Fruit fly (Drosophila melanogaster): Measurements from ENCODE around the gene Sry-alpha.

Sry-alpha gene

DNA sequence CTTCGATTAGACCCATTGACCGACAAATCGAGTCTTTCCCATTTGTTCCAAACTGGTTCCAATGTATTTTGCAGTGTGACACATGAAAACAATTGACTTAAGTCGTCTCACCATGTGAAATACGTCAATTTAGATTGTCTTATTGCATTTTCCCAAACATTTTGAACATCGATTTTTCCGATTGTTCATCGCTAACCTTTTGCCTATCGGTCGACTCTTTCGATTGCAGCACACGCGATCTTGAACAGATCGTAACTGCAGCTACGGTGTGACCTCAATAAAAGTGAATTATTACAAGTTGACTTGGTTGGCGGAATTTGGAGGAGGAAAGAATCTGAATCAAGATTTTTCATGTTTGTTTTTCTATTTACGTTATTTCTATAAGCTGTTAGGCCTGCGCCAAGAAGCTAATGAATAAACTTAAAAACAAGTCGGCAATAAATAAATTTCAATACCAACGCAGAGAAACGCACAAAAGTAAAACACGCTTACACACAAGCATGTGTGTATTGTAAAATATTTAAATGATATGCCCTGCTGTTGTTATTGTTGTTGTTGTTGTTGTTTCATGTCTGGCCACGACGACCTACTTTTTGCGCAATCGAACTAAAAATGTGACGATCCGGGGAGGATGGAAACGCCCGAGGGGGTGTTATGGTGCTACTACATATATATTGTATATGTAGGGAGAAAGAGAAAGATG, 21.1 kb downstream of the Sry-alpha start:
- no peak for TF ChIP-seq cic (GFP tag; optimal IDR thresholded peaks at IDR 0.05)
- no peak for TF ChIP-seq kay (GFP tag; ENCODE audit: borderline replicate concordance)
- no peak for TF ChIP-seq Clk (GFP tag; optimal IDR thresholded peaks at IDR 0.05)
- no peak for TF ChIP-seq CG7101 (tag; optimal IDR thresholded peaks at IDR 0.05)
- no peak for TF ChIP-seq Crg-1 (GFP tag; optimal IDR thresholded peaks at IDR 0.05)
- no peak for TF ChIP-seq CG12768 (GFP tag; optimal IDR thresholded peaks at IDR 0.05)
- no peak for TF ChIP-seq tj (GFP tag; optimal IDR thresholded peaks at IDR 0.05)
- TF ChIP-seq CG33017 (tag; optimal IDR thresholded peaks at IDR 0.05), result no peak
- no peak for TF ChIP-seq CG1620 (GFP tag; optimal IDR thresholded peaks at IDR 0.05)
- TF ChIP-seq ovo (GFP tag; optimal IDR thresholded peaks at IDR 0.05), result no peak
- TF ChIP-seq CG14711 (tag; optimal IDR thresholded peaks at IDR 0.05), result no peak
- no peak for TF ChIP-seq toe (GFP tag; optimal IDR thresholded peaks at IDR 0.05)
- no peak for TF ChIP-seq CG11617 (GFP tag; optimal IDR thresholded peaks at IDR 0.05)
- TF ChIP-seq pad (GFP tag; optimal IDR thresholded peaks at IDR 0.05), result no peak
- TF ChIP-seq Hr96 (GFP tag; optimal IDR thresholded peaks at IDR 0.05), result no peak
- TF ChIP-seq Mnt (GFP tag; optimal IDR thresholded peaks at IDR 0.05), result no peak
- TF ChIP-seq CG7045 (GFP tag; optimal IDR thresholded peaks at IDR 0.05), result no peak

DNA sequence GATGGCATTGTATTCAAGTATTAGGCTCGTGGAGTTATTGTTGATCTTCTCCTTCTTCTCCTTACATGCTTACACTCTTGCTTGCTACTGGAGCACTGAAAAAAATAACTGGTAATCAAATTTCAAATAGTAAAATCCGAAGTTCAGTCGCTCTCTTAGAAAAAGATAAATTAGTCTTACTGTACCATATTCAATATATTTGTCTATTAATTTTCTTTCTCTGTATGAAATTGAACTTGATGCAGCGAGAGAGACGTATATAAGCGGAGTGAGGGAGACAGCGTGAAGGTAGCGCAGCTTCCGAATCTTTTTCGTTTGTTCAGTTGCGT, 21.6 kb downstream of the Sry-alpha start:
- TF ChIP-seq Mnt (GFP tag; optimal IDR thresholded peaks at IDR 0.05) (peak; percentile 15), CG7101 (tag; optimal IDR thresholded peaks at IDR 0.05) (peak; percentile 56), CG14711 (tag; optimal IDR thresholded peaks at IDR 0.05) (peak; percentile 48), Hr96 (GFP tag; optimal IDR thresholded peaks at IDR 0.05) (no peak), CG12768 (GFP tag; optimal IDR thresholded peaks at IDR 0.05) (peak; percentile 26), ovo (GFP tag; optimal IDR thresholded peaks at IDR 0.05) (no peak), CG1620 (GFP tag; optimal IDR thresholded peaks at IDR 0.05) (no peak), CG33017 (tag; optimal IDR thresholded peaks at IDR 0.05) (peak; percentile 38)

DNA sequence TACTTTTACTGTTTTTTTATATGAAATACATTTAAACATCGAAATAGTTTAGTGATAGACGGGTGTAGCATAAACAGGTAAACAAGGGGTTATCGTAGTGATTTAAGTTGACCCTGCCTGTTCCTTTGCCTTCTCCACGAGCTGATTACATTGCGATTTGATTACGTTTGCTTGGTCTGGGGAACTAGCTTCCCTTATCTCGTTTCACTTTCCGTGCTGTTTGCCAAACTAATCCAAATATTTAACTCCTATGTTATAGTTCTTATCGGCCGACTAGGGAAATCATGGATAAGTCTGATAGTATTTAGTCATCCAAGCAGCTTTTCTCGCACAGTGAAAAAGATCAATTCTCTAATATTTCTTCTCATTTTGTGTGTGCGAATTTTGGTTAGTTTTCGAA, 22.5 kb downstream of the Sry-alpha start:
- TF ChIP-seq CG12768 (GFP tag; optimal IDR thresholded peaks at IDR 0.05), result no peak
- TF ChIP-seq tj (GFP tag; optimal IDR thresholded peaks at IDR 0.05), result no peak
- TF ChIP-seq CG11617 (GFP tag; optimal IDR thresholded peaks at IDR 0.05), result no peak
- TF ChIP-seq kay (GFP tag; ENCODE audit: borderline replicate concordance), result peak; percentile 48
- no peak for TF ChIP-seq bab1 (GFP tag; optimal IDR thresholded peaks at IDR 0.05)
- peak; percentile 35 for TF ChIP-seq cic (GFP tag; optimal IDR thresholded peaks at IDR 0.05)
- peak; percentile 30 for TF ChIP-seq CG7045 (GFP tag; optimal IDR thresholded peaks at IDR 0.05)
- TF ChIP-seq CG5204 (GFP tag; optimal IDR thresholded peaks at IDR 0.05), result no peak

DNA sequence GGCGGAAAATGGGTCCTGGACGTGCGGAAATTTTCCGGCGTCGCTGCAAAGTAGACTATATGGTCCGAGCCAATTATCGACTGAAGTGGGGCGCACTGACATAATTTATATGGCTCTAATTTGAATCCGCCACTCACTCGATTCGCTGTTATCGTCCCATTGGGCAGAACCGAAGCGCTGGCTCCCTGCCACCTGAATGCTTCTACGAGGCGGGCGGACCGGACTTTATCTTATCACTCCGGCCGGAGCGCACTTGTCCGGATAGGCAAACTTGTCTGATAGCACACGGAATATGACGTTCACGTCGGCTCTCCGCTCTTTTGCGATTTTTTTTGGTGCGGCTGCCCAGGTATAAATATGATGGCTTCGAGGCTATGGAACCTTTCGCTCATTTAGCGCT, 23.0 kb downstream of the Sry-alpha start:
- TF ChIP-seq CG7101 (tag; optimal IDR thresholded peaks at IDR 0.05) (no peak), Mnt (GFP tag; optimal IDR thresholded peaks at IDR 0.05) (no peak), tj (GFP tag; optimal IDR thresholded peaks at IDR 0.05) (no peak), bab1 (GFP tag; optimal IDR thresholded peaks at IDR 0.05) (no peak), CG33017 (tag; optimal IDR thresholded peaks at IDR 0.05) (no peak), kay (GFP tag; ENCODE audit: borderline replicate concordance) (no peak), Crg-1 (GFP tag; optimal IDR thresholded peaks at IDR 0.05) (no peak), cic (GFP tag; optimal IDR thresholded peaks at IDR 0.05) (no peak), CG1620 (GFP tag; optimal IDR thresholded peaks at IDR 0.05) (no peak)

DNA sequence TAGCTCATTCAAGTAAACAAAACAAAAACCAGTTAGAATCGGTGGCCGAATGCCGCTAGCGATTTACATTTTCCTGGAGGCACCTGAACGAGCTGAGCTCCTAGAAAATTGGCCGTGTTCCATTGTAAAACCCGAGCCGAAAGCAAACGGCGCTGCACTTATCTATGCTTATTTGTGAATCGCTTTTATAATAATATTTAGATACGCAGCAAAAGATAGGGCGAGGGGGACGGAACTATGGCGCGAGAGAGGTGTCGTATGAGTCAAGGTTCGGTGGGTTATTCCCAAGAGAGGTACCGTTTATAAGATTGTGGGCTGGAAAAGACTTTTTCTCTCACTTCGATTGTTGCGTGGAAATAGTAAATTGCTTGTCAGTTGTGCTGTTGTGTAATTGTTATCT, 24.2 kb downstream of the Sry-alpha start:
- TF ChIP-seq Mnt (GFP tag; optimal IDR thresholded peaks at IDR 0.05) (no peak), ovo (GFP tag; optimal IDR thresholded peaks at IDR 0.05) (no peak), tj (GFP tag; optimal IDR thresholded peaks at IDR 0.05) (no peak), CG14711 (tag; optimal IDR thresholded peaks at IDR 0.05) (no peak), CG33017 (tag; optimal IDR thresholded peaks at IDR 0.05) (no peak), CG7101 (tag; optimal IDR thresholded peaks at IDR 0.05) (no peak), CG7045 (GFP tag; optimal IDR thresholded peaks at IDR 0.05) (no peak), Hr96 (GFP tag; optimal IDR thresholded peaks at IDR 0.05) (no peak), CG12768 (GFP tag; optimal IDR thresholded peaks at IDR 0.05) (no peak), CG1620 (GFP tag; optimal IDR thresholded peaks at IDR 0.05) (no peak), cic (GFP tag; optimal IDR thresholded peaks at IDR 0.05) (no peak), cnc (optimal IDR thresholded peaks at IDR 0.05) (no peak), CG11617 (GFP tag; optimal IDR thresholded peaks at IDR 0.05) (no peak), CG5204 (GFP tag; optimal IDR thresholded peaks at IDR 0.05) (no peak), pad (GFP tag; optimal IDR thresholded peaks at IDR 0.05) (no peak), toe (GFP tag; optimal IDR thresholded peaks at IDR 0.05) (no peak)

DNA sequence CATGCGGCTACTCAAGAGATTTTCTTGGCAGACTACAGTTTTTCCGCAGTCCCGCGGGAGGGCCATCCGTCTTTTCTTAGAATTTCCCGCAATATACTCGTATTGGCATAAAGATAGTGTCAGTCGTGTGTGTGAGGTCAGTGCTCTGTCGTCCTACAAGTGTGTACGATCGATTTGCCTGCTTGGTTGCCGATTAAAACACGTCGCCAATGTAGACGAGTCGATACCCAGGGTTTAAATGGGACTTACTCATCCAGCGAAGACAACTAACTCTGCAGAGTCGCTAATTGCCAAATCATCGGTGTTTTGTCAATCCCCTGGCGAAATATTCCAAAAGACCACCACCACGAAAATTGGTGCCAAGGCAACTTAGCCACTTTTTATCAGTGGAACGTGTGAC, 26.5 kb downstream of the Sry-alpha start:
- no peak for TF ChIP-seq CG7101 (tag; optimal IDR thresholded peaks at IDR 0.05)
- TF ChIP-seq Clk (GFP tag; optimal IDR thresholded peaks at IDR 0.05), result no peak
- TF ChIP-seq CG33017 (tag; optimal IDR thresholded peaks at IDR 0.05), result no peak
- no peak for TF ChIP-seq ovo (GFP tag; optimal IDR thresholded peaks at IDR 0.05)
- TF ChIP-seq bab1 (GFP tag; optimal IDR thresholded peaks at IDR 0.05), result no peak
- TF ChIP-seq CG11617 (GFP tag; optimal IDR thresholded peaks at IDR 0.05), result no peak
- no peak for TF ChIP-seq cic (GFP tag; optimal IDR thresholded peaks at IDR 0.05)
- no peak for TF ChIP-seq CG12768 (GFP tag; optimal IDR thresholded peaks at IDR 0.05)
- no peak for TF ChIP-seq CG5204 (GFP tag; optimal IDR thresholded peaks at IDR 0.05)
- no peak for TF ChIP-seq kay (GFP tag; ENCODE audit: borderline replicate concordance)
- TF ChIP-seq Hr96 (GFP tag; optimal IDR thresholded peaks at IDR 0.05), result no peak
- TF ChIP-seq tj (GFP tag; optimal IDR thresholded peaks at IDR 0.05), result no peak
- TF ChIP-seq CG7045 (GFP tag; optimal IDR thresholded peaks at IDR 0.05), result no peak
- no peak for TF ChIP-seq CG14711 (tag; optimal IDR thresholded peaks at IDR 0.05)
- TF ChIP-seq Crg-1 (GFP tag; optimal IDR thresholded peaks at IDR 0.05), result no peak
- no peak for TF ChIP-seq toe (GFP tag; optimal IDR thresholded peaks at IDR 0.05)
- no peak for TF ChIP-seq Mnt (GFP tag; optimal IDR thresholded peaks at IDR 0.05)
- no peak for TF ChIP-seq cnc (optimal IDR thresholded peaks at IDR 0.05)

Data from whole organism, adult.